Fruit fly (Drosophila melanogaster) whole organism, wandering third instar larva: Measurements from ENCODE around the gene elB.

Source experiments
- CG9705 ChIP-seq: fragments of 200-800 bp; sonication (Bioruptor generic); optimal IDR thresholded peaks from 2 replicates; lab custom pipeline; 2018; ENCODE audit warnings: missing biosample characterization, mild to moderate bottlenecking, missing genetic modification characterization
- CrebA ChIP-seq: fragments of 200-800 bp; sonication (Bioruptor generic); optimal IDR thresholded peaks from 2 replicates; lab custom pipeline; 2016; ENCODE audit warnings: missing biosample characterization, mild to moderate bottlenecking, missing genetic modification characterization, borderline replicate concordance
- Dfd ChIP-seq: fragments of >200 bp; optimal IDR thresholded peaks from 2 replicates; lab custom pipeline; 2017; ENCODE audit warnings: missing biosample characterization, missing genetic modification characterization
- Dif ChIP-seq: fragments of 200-275, 200-300 bp; sonication (Bioruptor generic); optimal IDR thresholded peaks from 2 replicates; lab custom pipeline; 2018; ENCODE audit warnings: missing biosample characterization, missing genetic modification characterization; ENCODE audit not compliant: partially characterized antibody
- GATAd ChIP-seq: sonication (Bioruptor generic); optimal IDR thresholded peaks from 2 replicates; lab custom pipeline; 2016; ENCODE audit warnings: missing biosample characterization, missing genetic modification characterization
- HLH106 ChIP-seq: fragments of 200-800 bp; optimal IDR thresholded peaks from 3 replicates; lab custom pipeline; 2019; ENCODE audit warnings: missing biosample characterization, mild to moderate bottlenecking, missing genetic modification characterization, moderate library complexity
- Hnf4 ChIP-seq: fragments of 200-800 bp; sonication (Bioruptor generic); optimal IDR thresholded peaks from 2 replicates; lab custom pipeline; 2016; ENCODE audit warnings: missing biosample characterization, mild to moderate bottlenecking, missing genetic modification characterization
- Hr78 ChIP-seq: fragments of >200 bp; optimal IDR thresholded peaks from 2 replicates; lab custom pipeline; 2017; ENCODE audit warnings: missing biosample characterization, missing genetic modification characterization
- Hr83 ChIP-seq: fragments of 200-300 bp; sonication (Bioruptor generic); optimal IDR thresholded peaks from 2 replicates; lab custom pipeline; 2016; ENCODE audit warnings: missing biosample characterization, mild to moderate bottlenecking, missing genetic modification characterization, moderate library complexity; ENCODE audit not compliant: poor library complexity, severe bottlenecking
- Jra ChIP-seq: sonication (Bioruptor generic); optimal IDR thresholded peaks from 2 replicates; lab custom pipeline; 2016; ENCODE audit warnings: missing biosample characterization, missing genetic modification characterization
- Mio ChIP-seq: sonication (Bioruptor generic); optimal IDR thresholded peaks from 2 replicates; lab custom pipeline; 2016; ENCODE audit warnings: missing biosample characterization, missing genetic modification characterization
- Myc ChIP-seq: fragments of >200 bp; optimal IDR thresholded peaks from 2 replicates; lab custom pipeline; 2017
- N ChIP-seq: fragments of >200 bp; optimal IDR thresholded peaks from 2 replicates; lab custom pipeline; 2018; ENCODE audit warnings: missing biosample characterization, missing external identifiers, missing genetic modification characterization
- OdsH ChIP-seq: fragments of 200-800 bp; sonication (Bioruptor generic); optimal IDR thresholded peaks from 2 replicates; lab custom pipeline; 2016; ENCODE audit warnings: missing biosample characterization, mild to moderate bottlenecking, missing genetic modification characterization
- Rel ChIP-seq, 2 experiments: fragments of 200-800 bp; sonication (Bioruptor generic) in 1 of 2; optimal IDR thresholded peaks; 2 replicates in 1 of 2; 3 replicates in 1 of 2; lab custom pipeline; 2016 to 2019; ENCODE audit warnings: mild to moderate bottlenecking in 2 of 2, missing biosample characterization in 2 of 2, missing genetic modification characterization in 2 of 2, moderate library complexity in 1 of 2
- Sp1 ChIP-seq: fragments of 200-800 bp; sonication (Bioruptor generic); optimal IDR thresholded peaks from 3 replicates; lab custom pipeline; 2019; ENCODE audit warnings: missing biosample characterization, mild to moderate bottlenecking, missing genetic modification characterization, moderate library complexity
- Vsx2 ChIP-seq: fragments of 200-300, 225-300 bp; sonication (Bioruptor generic); optimal IDR thresholded peaks from 2 replicates; lab custom pipeline; 2018; ENCODE audit warnings: missing biosample characterization, missing genetic modification characterization; ENCODE audit not compliant: partially characterized antibody
- br ChIP-seq: fragments of 200-800 bp; sonication (Bioruptor generic); optimal IDR thresholded peaks from 2 replicates; lab custom pipeline; 2016; ENCODE audit warnings: missing biosample characterization, missing genetic modification characterization
- brk ChIP-seq: fragments of 200-800 bp; sonication (Bioruptor generic); optimal IDR thresholded peaks from 2 replicates; lab custom pipeline; 2016; ENCODE audit warnings: missing biosample characterization, mild to moderate bottlenecking, missing genetic modification characterization
- dl ChIP-seq, 2 experiments: fragments of 175-275, 200-275 bp in 1 of 2; fragments of 200-275 bp in 1 of 2; sonication (Bioruptor generic); optimal IDR thresholded peaks; lab custom pipeline; 2018; ENCODE audit warnings: mild to moderate bottlenecking in 2 of 2, missing biosample characterization in 2 of 2, missing genetic modification characterization in 2 of 2, moderate library complexity in 2 of 2; ENCODE audit not compliant: partially characterized antibody in 2 of 2, insufficient read depth in 1 of 2
- dmrt93B ChIP-seq: fragments of 200-800 bp; sonication (Bioruptor generic); optimal IDR thresholded peaks from 2 replicates; lab custom pipeline; 2018; ENCODE audit warnings: missing biosample characterization, mild to moderate bottlenecking, missing genetic modification characterization
- dsf ChIP-seq: sonication (Bioruptor generic); optimal IDR thresholded peaks from 2 replicates; lab custom pipeline; 2016; ENCODE audit warnings: missing biosample characterization, missing genetic modification characterization, borderline replicate concordance
- ey ChIP-seq: fragments of 200-800 bp; sonication (Bioruptor generic); optimal IDR thresholded peaks from 2 replicates; lab custom pipeline; 2016; ENCODE audit warnings: missing biosample characterization, missing genetic modification characterization
- foxo ChIP-seq, 2 experiments: fragments of 200-800 bp; sonication (Bioruptor generic); optimal IDR thresholded peaks; 2 replicates in 1 of 2; 3 replicates in 1 of 2; lab custom pipeline; 2016 to 2017; ENCODE audit warnings: missing biosample characterization in 2 of 2, missing genetic modification characterization in 2 of 2
- fru ChIP-seq: fragments of 200-800 bp; sonication (Bioruptor generic); optimal IDR thresholded peaks from 3 replicates; lab custom pipeline; 2016; ENCODE audit warnings: missing biosample characterization, mild to moderate bottlenecking, missing genetic modification characterization
- h ChIP-seq: fragments of 200-800 bp; sonication (Bioruptor generic); optimal IDR thresholded peaks from 3 replicates; lab custom pipeline; 2016; ENCODE audit warnings: missing biosample characterization, mild to moderate bottlenecking, missing genetic modification characterization
- jim ChIP-seq: fragments of 175-275, 200-325 bp; sonication (Bioruptor generic); optimal IDR thresholded peaks from 2 replicates; lab custom pipeline; 2016; ENCODE audit warnings: missing biosample characterization, mild to moderate bottlenecking, missing genetic modification characterization
- lola ChIP-seq: fragments of >200 bp; optimal IDR thresholded peaks from 2 replicates; lab custom pipeline; 2017; ENCODE audit warnings: missing biosample characterization, missing genetic modification characterization
- pan ChIP-seq: fragments of >200 bp; optimal IDR thresholded peaks from 2 replicates; lab custom pipeline; 2017
- psq ChIP-seq: fragments of 200-800 bp; sonication (Bioruptor generic); optimal IDR thresholded peaks from 3 replicates; lab custom pipeline; 2017; ENCODE audit warnings: missing biosample characterization, mild to moderate bottlenecking, missing genetic modification characterization, moderate library complexity
- sage ChIP-seq: fragments of 200-800 bp; sonication (Bioruptor generic); optimal IDR thresholded peaks from 2 replicates; lab custom pipeline; 2016; ENCODE audit warnings: missing biosample characterization, mild to moderate bottlenecking, missing genetic modification characterization
- sv ChIP-seq: fragments of 200-800 bp; sonication (Bioruptor generic); optimal IDR thresholded peaks from 3 replicates; lab custom pipeline; 2016; ENCODE audit warnings: missing biosample characterization, missing genetic modification characterization
- tai ChIP-seq: sonication (Bioruptor generic); optimal IDR thresholded peaks from 2 replicates; lab custom pipeline; 2016; ENCODE audit warnings: missing biosample characterization, missing genetic modification characterization
- usp ChIP-seq: fragments of >200 bp; optimal IDR thresholded peaks from 2 replicates; lab custom pipeline; 2017; ENCODE audit warnings: missing biosample characterization, missing genetic modification characterization
- woc ChIP-seq: sonication (Bioruptor generic); optimal IDR thresholded peaks from 2 replicates; lab custom pipeline; 2016; ENCODE audit warnings: missing biosample characterization, mild to moderate bottlenecking, missing genetic modification characterization

elB gene

dm6 chr2L:14409428-14409933 is at the start of gene elB:
Gene elB, minus strand, starts transcription at chr2L:14409549.
- TF ChIP-seq HLH106 (tag; lab: Kevin White, UChicago) (no peak), Dif (GFP tag; lab: Kevin White, UChicago) (peak; percentile 94), Myc (lab: Kevin White, UChicago) (no peak), Hr83 (GFP tag; lab: Kevin White, UChicago) (no peak), N (no peak), lola (no peak), foxo (GFP tag; optimal IDR thresholded peaks at IDR 0.05; lab: Kevin White, UChicago) (no peak), CrebA (GFP tag; lab: Kevin White, UChicago) (peak; percentile 60), woc (no peak), h (GFP tag; lab: Kevin White, UChicago) (peak; percentile 25), brk (GFP tag; lab: Kevin White, UChicago) (peak; percentile 74), Hr78 (GFP tag; lab: Kevin White, UChicago) (no peak), tai (GFP tag; lab: Kevin White, UChicago) (no peak), OdsH (GFP tag; lab: Kevin White, UChicago) (peak; percentile 26), pan (no peak), dsf (no peak), Rel (GFP tag; optimal IDR thresholded peaks at IDR 0.05; lab: Kevin White, UChicago) (peak; percentile 33), Rel (tag; optimal IDR thresholded peaks at IDR 0.05; lab: Kevin White, UChicago) (no peak), Vsx2 (peak; percentile 92), Jra (GFP tag; lab: Kevin White, UChicago) (peak; percentile 8), dmrt93B (GFP tag; lab: Kevin White, UChicago) (no peak), ey (no peak), Sp1 (no peak), fru (GFP tag; lab: Kevin White, UChicago) (no peak), CG9705 (GFP tag; lab: Kevin White, UChicago) (no peak), dl (GFP tag; optimal IDR thresholded peaks at IDR 0.05; lab: Kevin White, UChicago; ENCODE audit: insufficient read depth in 1 of 2, partially characterized antibody in 2 of 2) (peak; percentile 91 to 96), sage (GFP tag; lab: Kevin White, UChicago) (no peak), GATAd (GFP tag; lab: Kevin White, UChicago) (no peak), sv (GFP tag; lab: Kevin White, UChicago) (no peak), usp (GFP tag; lab: Kevin White, UChicago) (no peak)

- TF ChIP-seq sv (GFP tag; lab: Kevin White, UChicago), result peak; percentile 45
- no peak for TF ChIP-seq Mio (GFP tag; lab: Kevin White, UChicago)
Observed at dm6 chr2L:14458187-14458899, 49.0 kb upstream of the elB start.

dm6 chr2L:14457414-14457813 is 48.1 kb upstream of the elB start:
- TF ChIP-seq GATAd (GFP tag; lab: Kevin White, UChicago) (no peak), Hnf4 (GFP tag; lab: Kevin White, UChicago) (no peak), Dfd (GFP tag; lab: Kevin White, UChicago) (no peak), psq (GFP tag; lab: Kevin White, UChicago) (no peak), jim (GFP tag; lab: Kevin White, UChicago) (no peak), dl (GFP tag; optimal IDR thresholded peaks at IDR 0.05; lab: Kevin White, UChicago; ENCODE audit: insufficient read depth in 1 of 2, partially characterized antibody in 2 of 2) (no peak), OdsH (GFP tag; lab: Kevin White, UChicago) (no peak), HLH106 (tag; lab: Kevin White, UChicago) (no peak), Sp1 (no peak), Jra (GFP tag; lab: Kevin White, UChicago) (no peak), tai (GFP tag; lab: Kevin White, UChicago) (no peak), Mio (GFP tag; lab: Kevin White, UChicago) (no peak), usp (GFP tag; lab: Kevin White, UChicago) (no peak), foxo (GFP tag; optimal IDR thresholded peaks at IDR 0.05; lab: Kevin White, UChicago) (no peak), pan (no peak), br (no peak)
